1 worm cellular context compared by ENCODE assay signal in genomic region chrIII:783254-783753, ce11.
TF ChIP-seq lines count a peak whose summit lies in the region.

Gene dagl-2 (minus strand): TSS chrIII:783305.
Gene ppm-1.G (plus strand): TSS chrIII:783703.

TF ChIP-seq in whole organism, L1 larva, 84 proteins besides CTCF, POLR2A, EP300 and RAD21 (continued from another document):
- TF ChIP-seq aha-1 (tag; optimal IDR thresholded peaks at IDR 0.05; lab: Kevin White, UChicago) (no peak), ces-1 (GFP tag; optimal IDR thresholded peaks at IDR 0.05; lab: Kevin White, UChicago) (no peak), C04F5.9 (tag; optimal IDR thresholded peaks at IDR 0.05; lab: Kevin White, UChicago) (peak; percentile 68), nhr-20 (tag; optimal IDR thresholded peaks at IDR 0.05; lab: Kevin White, UChicago) (peak; percentile 80), lin-35 (GFP tag; optimal IDR thresholded peaks at IDR 0.05; lab: Kevin White, UChicago) (peak; percentile 76 to 84), sptf-1 (tag; optimal IDR thresholded peaks at IDR 0.05; lab: Kevin White, UChicago) (no peak), C16A3.4 (tag; optimal IDR thresholded peaks at IDR 0.05; lab: Kevin White, UChicago) (peak; percentile 73), irx-1 (tag; optimal IDR thresholded peaks at IDR 0.05; lab: Kevin White, UChicago) (peak; percentile 86), alr-1 (tag; optimal IDR thresholded peaks at IDR 0.05; lab: Kevin White, UChicago; ENCODE audit: borderline replicate concordance) (no peak), tlp-1 (tag; optimal IDR thresholded peaks at IDR 0.05; lab: Kevin White, UChicago) (no peak), nhr-19 (GFP tag; conservative IDR thresholded peaks at IDR 0.05; lab: Robert Waterston, UW) (peak; percentile 55), sox-4 (tag; optimal IDR thresholded peaks at IDR 0.05; lab: Kevin White, UChicago) (peak; percentile 62), zag-1 (tag; optimal IDR thresholded peaks at IDR 0.05; lab: Kevin White, UChicago) (no peak), nhr-47 (tag; optimal IDR thresholded peaks at IDR 0.05; lab: Kevin White, UChicago) (peak; percentile 88), nhr-85 (tag; lab: Kevin White, UChicago) (peak; percentile 92), dsc-1 (tag; optimal IDR thresholded peaks at IDR 0.05; lab: Kevin White, UChicago) (peak; percentile 81), ceh-63 (GFP tag; optimal IDR thresholded peaks at IDR 0.05; lab: Kevin White, UChicago) (no peak), sup-37 (GFP tag; optimal IDR thresholded peaks at IDR 0.05; lab: Kevin White, UChicago) (no peak), pqm-1 (tag; optimal IDR thresholded peaks at IDR 0.05; lab: Kevin White, UChicago) (no peak), ceh-8 (GFP tag; optimal IDR thresholded peaks at IDR 0.05; lab: Kevin White, UChicago) (peak; percentile 79), xbp-1 (tag; optimal IDR thresholded peaks at IDR 0.05; lab: Kevin White, UChicago) (peak; percentile 74), isw-1 (GFP tag; IDR thresholded peaks at IDR 0.05; lab: Robert Waterston, UW) (peak; percentile 72), grh-1 (GFP tag; IDR thresholded peaks at IDR 0.05; lab: Robert Waterston, UW) (no peak)
